Worm (Caenorhabditis elegans): ENCODE measurements around the gene rig-1.

- no peak for TF ChIP-seq aly-2 (tag; optimal IDR thresholded peaks at IDR 0.05)
- no peak for TF ChIP-seq mab-5 (tag; optimal IDR thresholded peaks at IDR 0.05)
- TF ChIP-seq unc-39 (tag; optimal IDR thresholded peaks at IDR 0.05), result no peak
- TF ChIP-seq nhr-6 (tag; optimal IDR thresholded peaks at IDR 0.05), result no peak
- no peak for TF ChIP-seq F13H6.1 (tag; optimal IDR thresholded peaks at IDR 0.05)
- TF ChIP-seq unc-55 (GFP tag; optimal IDR thresholded peaks at IDR 0.05), result no peak
These were observed 16.9 kb downstream of the rig-1 start for ce11 chrX:8677320-8677719.
